Worm (Caenorhabditis elegans) whole organism, L1 larva: ENCODE data around the gene eef-1A.1.

ENCODE experiments used
- egl-13 ChIP-seq: sonication (generic microtip); optimal IDR thresholded peaks from 2 replicates; lab custom pipeline; 2016; ENCODE audit warnings: missing genotype, missing genetic modification reagents, missing genetic modification characterization, missing compliant biosample characterization
- elt-2 ChIP-seq: sonication (generic microtip); optimal IDR thresholded peaks from 2 replicates; lab custom pipeline; 2016; ENCODE audit warnings: missing genetic modification characterization, mild to moderate bottlenecking, inconsistent platforms, missing compliant biosample characterization, missing genetic modification reagents
- lir-3 ChIP-seq: sonication (generic microtip); optimal IDR thresholded peaks from 2 replicates; lab custom pipeline; 2016; ENCODE audit warnings: mild to moderate bottlenecking, missing genetic modification characterization, moderate library complexity, missing compliant biosample characterization; ENCODE audit not compliant: poor library complexity
- nhr-237 ChIP-seq: fragments of 150-350 bp; optimal IDR thresholded peaks from 2 replicates; lab custom pipeline; 2014; ENCODE audit warnings: missing biosample characterization, missing genetic modification characterization
- pag-3 ChIP-seq: sonication (generic microtip); optimal IDR thresholded peaks from 2 replicates; lab custom pipeline; 2017; ENCODE audit warnings: missing genetic modification characterization, mild to moderate bottlenecking, missing compliant biosample characterization, antibody characterized with exemption, borderline replicate concordance; ENCODE audit not compliant: insufficient read depth
- sptf-1 ChIP-seq: fragments of 150-350 bp; optimal IDR thresholded peaks from 2 replicates; lab custom pipeline; 2014; ENCODE audit warnings: missing biosample characterization, missing genetic modification characterization
- vab-15 ChIP-seq: sonication (generic microtip); optimal IDR thresholded peaks from 2 replicates; lab custom pipeline; 2017; ENCODE audit warnings: missing genotype, mild to moderate bottlenecking, missing genetic modification characterization, missing compliant biosample characterization
- zag-1 ChIP-seq: fragments of 150-350 bp; optimal IDR thresholded peaks from 2 replicates; lab custom pipeline; 2014; ENCODE audit warnings: missing biosample characterization, missing genetic modification characterization
- ztf-11 ChIP-seq, 2 experiments: sonication (generic microtip); optimal IDR thresholded peaks; 2 replicates each; lab custom pipeline; 2016 to 2017; ENCODE audit warnings: missing genetic modification characterization in 2 of 2, missing biosample characterization in 1 of 2, missing compliant biosample characterization in 1 of 2

DNA sequence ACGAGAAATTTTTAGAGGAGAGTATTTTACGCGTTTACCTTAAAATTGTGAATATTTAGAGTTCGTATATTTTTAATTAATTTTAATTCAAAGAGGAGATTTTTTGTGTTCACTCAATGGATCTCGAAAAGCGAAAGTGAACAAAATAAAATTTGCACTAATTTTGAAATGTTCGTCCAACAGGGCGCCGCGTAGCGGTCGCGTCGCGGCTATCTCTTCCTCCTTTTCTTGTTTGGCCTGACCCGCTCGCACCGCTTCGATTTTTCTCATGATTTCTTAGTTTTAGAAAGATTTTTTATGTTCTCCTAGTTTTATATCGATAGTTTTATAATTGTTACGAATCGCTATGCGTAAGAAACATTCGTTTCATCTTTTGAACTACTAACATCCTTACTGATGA, 20.1 kb downstream of the eef-1A.1 start:
- TF ChIP-seq elt-2: no peak
- no peak for TF ChIP-seq ztf-11 (tag; optimal IDR thresholded peaks at IDR 0.05; lab: Kevin White, UChicago)
- TF ChIP-seq zag-1 (tag; lab: Kevin White, UChicago): no peak
- TF ChIP-seq nhr-237 (tag; lab: Kevin White, UChicago): no peak
- no peak for TF ChIP-seq lir-3
- no peak for TF ChIP-seq vab-15 (tag; lab: Kevin White, UChicago)
- no peak for TF ChIP-seq egl-13
- TF ChIP-seq sptf-1 (tag; lab: Kevin White, UChicago): no peak
- TF ChIP-seq pag-3 (tag; lab: Kevin White, UChicago): no peak
